Worm (Caenorhabditis elegans): Measurements from ENCODE around the gene dhhc-4.
A peak's percentile ranks its signal among the peaks of the same experiment; 100 is the strongest.

The dhhc-4 gene

ce11 chrIII:9827163-9827951 lies 40.2 kb downstream of the dhhc-4 start, which contains the start of the genes ZK632.10 and ZK632.11 (continued):
- TF ChIP-seq ceh-82 (tag; optimal IDR thresholded peaks at IDR 0.05): no peak
- no peak for TF ChIP-seq nhr-111 (GFP tag; optimal IDR thresholded peaks at IDR 0.05)
- 0 out of 2 replicates have a peak, but pooled peaks have one; percentile 7 for TF ChIP-seq lin-1 (GFP tag; IDR thresholded peaks at IDR 0.05)
- peak; percentile 6 for TF ChIP-seq rbr-2 (tag; optimal IDR thresholded peaks at IDR 0.05)
- no peak for TF ChIP-seq fos-1 (tag; optimal IDR thresholded peaks at IDR 0.05)

- no peak for TF ChIP-seq lin-39 (tag; optimal IDR thresholded peaks at IDR 0.05)
- TF ChIP-seq F26F4.8 (GFP tag; conservative IDR thresholded peaks at IDR 0.05): no peak
- no peak for TF ChIP-seq spr-1 (tag; optimal IDR thresholded peaks at IDR 0.05)
- peak; percentile 21; the same call in 1 of the 2 replicates for TF ChIP-seq dmd-6 (GFP tag; IDR thresholded peaks at IDR 0.05)
- TF ChIP-seq F49E8.2 (tag; optimal IDR thresholded peaks at IDR 0.05; ENCODE audit: borderline replicate concordance): no peak
- TF ChIP-seq php-3 (GFP tag; IDR thresholded peaks at IDR 0.05): no peak
- no peak for TF ChIP-seq D1046.2 (GFP tag; IDR thresholded peaks at IDR 0.05)
- TF ChIP-seq tra-1 (GFP tag; IDR thresholded peaks at IDR 0.05): no peak
- TF ChIP-seq snpc-1.2 (GFP tag; IDR thresholded peaks at IDR 0.05): no peak
- TF ChIP-seq vab-7 (GFP tag; IDR thresholded peaks at IDR 0.05): no peak
- no peak for TF ChIP-seq Y5F2A.4 (GFP tag; optimal IDR thresholded peaks at IDR 0.05)
- TF ChIP-seq nhr-41 (GFP tag; IDR thresholded peaks at IDR 0.05): no peak
- no peak for TF ChIP-seq ceh-28 (tag; optimal IDR thresholded peaks at IDR 0.05)
- TF ChIP-seq lin-13 (GFP tag; optimal IDR thresholded peaks at IDR 0.05): peak; percentile 5
- no peak for TF ChIP-seq R02D3.7 (tag; optimal IDR thresholded peaks at IDR 0.05)
- no peak for TF ChIP-seq jun-1 (tag; optimal IDR thresholded peaks at IDR 0.05)
- no peak for TF ChIP-seq daf-8 (GFP tag; IDR thresholded peaks at IDR 0.05)
- no peak for TF ChIP-seq dmd-9 (GFP tag; IDR thresholded peaks at IDR 0.05)
- TF ChIP-seq mes-2 (tag; optimal IDR thresholded peaks at IDR 0.05; ENCODE audit: poor library complexity, severe bottlenecking): peak; percentile 56
- TF ChIP-seq hlh-11 (tag; optimal IDR thresholded peaks at IDR 0.05): peak; percentile 73
- no peak for TF ChIP-seq unc-130 (GFP tag; optimal IDR thresholded peaks at IDR 0.05)
- no peak for TF ChIP-seq ceh-62 (tag; optimal IDR thresholded peaks at IDR 0.05)
- TF ChIP-seq Y75B8A.6 (GFP tag; IDR thresholded peaks at IDR 0.05): 0 out of 2 replicates have a peak, but pooled peaks have one; percentile 49
- no peak for TF ChIP-seq lim-7 (GFP tag; IDR thresholded peaks at IDR 0.05)
- no peak for TF ChIP-seq ZK546.5 (tag; optimal IDR thresholded peaks at IDR 0.05)
- no peak for TF ChIP-seq tag-97 (GFP tag; IDR thresholded peaks at IDR 0.05)
- TF ChIP-seq nhr-48 (tag; optimal IDR thresholded peaks at IDR 0.05): no peak
- TF ChIP-seq nhr-11 (tag; optimal IDR thresholded peaks at IDR 0.05): peak; percentile 27
- TF ChIP-seq zip-2 (tag; optimal IDR thresholded peaks at IDR 0.05): no peak
- no peak for TF ChIP-seq attf-4 (tag; optimal IDR thresholded peaks at IDR 0.05)
- no peak for TF ChIP-seq mxl-2 (GFP tag; conservative IDR thresholded peaks at IDR 0.05)
- TF ChIP-seq nhr-6 (tag; optimal IDR thresholded peaks at IDR 0.05): peak; percentile 53
- TF ChIP-seq nhr-77 (tag; optimal IDR thresholded peaks at IDR 0.05): peak; percentile 55
- TF ChIP-seq zag-1 (tag; optimal IDR thresholded peaks at IDR 0.05): no peak
- peak; percentile 56; the same call in 1 of the 2 replicates for TF ChIP-seq ceh-20 (GFP tag; IDR thresholded peaks at IDR 0.05)
- no peak for TF ChIP-seq lir-3 (tag; optimal IDR thresholded peaks at IDR 0.05)
- no peak for TF ChIP-seq nhr-25 (tag; optimal IDR thresholded peaks at IDR 0.05; ENCODE audit: borderline replicate concordance, insufficient read depth)
- no peak for TF ChIP-seq cey-2 (tag; optimal IDR thresholded peaks at IDR 0.05; ENCODE audit: borderline replicate concordance, insufficient read depth)
- TF ChIP-seq sdz-12 (GFP tag; optimal IDR thresholded peaks at IDR 0.05): no peak
- no peak for TF ChIP-seq zip-11 (GFP tag; IDR thresholded peaks at IDR 0.05)
- no peak for TF ChIP-seq nhr-111 (GFP tag; optimal IDR thresholded peaks at IDR 0.05)
- TF ChIP-seq T20F7.1 (GFP tag; optimal IDR thresholded peaks at IDR 0.05): peak; percentile 24
- 0 out of 2 replicates have a peak, but pooled peaks have one; percentile 45 for TF ChIP-seq lin-1 (GFP tag; IDR thresholded peaks at IDR 0.05)
- TF ChIP-seq Y105C5A.15 (GFP tag; IDR thresholded peaks at IDR 0.05): no peak
- no peak for TF ChIP-seq nhr-42 (GFP tag; IDR thresholded peaks at IDR 0.05)
These were observed 41.6 kb downstream of the dhhc-4 start for ce11 chrIII:9826005-9826404.
